Worm (Caenorhabditis elegans): ENCODE measurements around the gene H14N18.4.

Gene H14N18.4

DNA sequence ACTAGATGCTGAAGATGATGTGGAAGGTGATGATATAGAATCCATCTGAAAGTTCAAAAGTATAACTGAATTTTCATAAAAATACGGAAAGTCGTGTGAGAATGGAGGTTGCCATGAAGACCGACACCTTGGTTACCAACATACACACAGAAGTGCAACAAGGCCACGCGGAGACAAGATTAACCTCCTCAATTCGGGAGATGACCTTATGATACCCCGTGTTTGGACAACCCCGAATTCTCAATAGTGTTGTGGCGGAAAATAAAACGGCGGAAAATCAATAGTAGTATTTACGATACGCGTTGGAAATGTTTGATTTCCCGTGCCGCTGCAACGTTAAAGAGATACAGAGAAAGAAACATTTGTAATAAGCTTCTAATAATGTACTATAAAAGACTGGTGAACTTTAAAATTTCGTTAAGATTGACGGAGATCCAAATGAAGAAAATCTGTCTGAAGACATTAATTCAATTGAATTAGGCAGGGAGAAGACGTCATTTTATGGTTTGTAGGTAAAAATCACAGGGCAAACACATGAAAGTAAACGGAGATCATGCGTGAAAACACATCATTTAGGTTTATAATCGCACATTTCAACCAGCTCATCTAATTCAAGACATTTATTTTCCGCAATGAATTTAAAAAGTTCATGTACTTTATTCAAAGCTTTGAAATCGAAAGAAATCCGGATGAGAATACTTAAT is 35.4 kb upstream of the H14N18.4 start, which contains the start of gene nhr-44:
Gene nhr-44 (minus strand): TSS at position 51 of the 704 bp plus-strand sequence.
- TF ChIP-seq zag-1 (tag; optimal IDR thresholded peaks at IDR 0.05) (no peak), fkh-4 (tag; optimal IDR thresholded peaks at IDR 0.05; ENCODE audit: borderline replicate concordance) (no peak), aha-1 (tag; optimal IDR thresholded peaks at IDR 0.05) (no peak), snu-23 (GFP tag; optimal IDR thresholded peaks at IDR 0.05) (peak; percentile 26), nhr-85 (tag) (peak; percentile 79), lin-14 (GFP tag; optimal IDR thresholded peaks at IDR 0.05) (peak; percentile 66), nhr-71 (tag; optimal IDR thresholded peaks at IDR 0.05) (peak; percentile 10), blmp-1 (tag; optimal IDR thresholded peaks at IDR 0.05) (peak; percentile 42), nhr-20 (tag; optimal IDR thresholded peaks at IDR 0.05) (peak; percentile 4), nhr-12 (tag; optimal IDR thresholded peaks at IDR 0.05) (no peak), mep-1 (tag; optimal IDR thresholded peaks at IDR 0.05) (peak; percentile 12), C34B4.2 (tag; optimal IDR thresholded peaks at IDR 0.05) (no peak)

DNA sequence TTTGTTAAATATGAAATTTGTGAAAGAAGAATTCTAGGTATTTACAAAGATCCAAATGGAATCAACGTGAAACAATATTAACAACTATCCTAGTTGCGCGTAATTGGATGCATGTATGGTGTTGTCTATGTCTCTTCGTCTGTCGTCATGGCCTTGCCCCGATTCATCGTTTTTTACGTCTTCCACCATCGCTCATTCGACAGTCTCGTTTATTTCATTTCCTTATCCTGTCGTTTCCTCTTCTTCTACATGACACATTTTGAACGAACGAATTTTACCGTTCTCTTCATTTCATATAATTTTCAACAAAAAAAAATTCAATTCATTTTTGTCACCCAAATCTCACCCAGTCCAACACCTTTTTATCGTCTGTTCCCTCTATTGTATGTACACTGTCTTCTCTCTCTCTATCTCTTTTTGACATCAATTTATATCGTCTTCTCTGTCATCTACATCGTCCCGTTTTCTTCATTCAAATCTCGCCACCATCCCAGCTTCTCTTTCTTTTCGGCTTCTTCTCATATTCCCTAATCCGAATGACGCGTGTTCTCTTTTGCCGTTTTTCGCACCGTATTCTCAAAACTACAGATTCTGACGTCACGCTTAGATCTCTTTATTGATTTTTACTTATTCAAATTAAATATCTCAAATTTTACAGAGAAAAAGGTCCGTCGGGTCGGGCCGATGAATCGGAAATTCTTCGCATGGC is 27.8 kb upstream of the H14N18.4 start, which contains the start of gene ttc-17:
Gene ttc-17 (plus strand): TSS at position 659 of the 709 bp plus-strand sequence.
- no peak for TF ChIP-seq hpl-2 (GFP tag; optimal IDR thresholded peaks at IDR 0.05)
- TF ChIP-seq blmp-1 (tag; optimal IDR thresholded peaks at IDR 0.05): peak; percentile 31
- peak in 1 of 2 experiments; percentile 4 for TF ChIP-seq lsy-2 (tag; optimal IDR thresholded peaks at IDR 0.05)

DNA sequence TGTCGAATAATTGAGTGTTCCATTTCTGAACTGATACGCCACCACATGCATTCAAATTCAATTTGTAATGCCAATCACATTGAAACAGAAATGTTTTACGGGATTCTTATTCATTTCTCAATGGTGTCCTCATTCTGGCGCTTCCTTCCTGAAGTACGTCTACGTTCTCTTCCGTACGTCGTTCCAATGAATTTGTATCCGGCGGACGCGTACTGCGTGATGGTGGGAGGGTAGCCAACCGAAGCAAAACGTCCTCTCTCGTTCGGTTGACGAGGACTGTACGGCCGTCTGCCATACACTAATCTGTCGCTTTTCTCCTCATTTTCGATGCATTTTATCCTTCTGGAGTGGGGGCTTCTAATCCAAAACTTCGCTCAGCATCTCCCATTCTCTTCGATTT is 21.1 kb upstream of the H14N18.4 start:
- no peak for TF ChIP-seq mdl-1 (tag; optimal IDR thresholded peaks at IDR 0.05)
- no peak for TF ChIP-seq nhr-77 (tag; optimal IDR thresholded peaks at IDR 0.05)
- no peak for TF ChIP-seq Y116A8C.19 (tag; optimal IDR thresholded peaks at IDR 0.05; ENCODE audit: borderline replicate concordance)
- no peak for TF ChIP-seq lir-3 (tag; optimal IDR thresholded peaks at IDR 0.05; ENCODE audit: poor library complexity)
- TF ChIP-seq ets-5 (GFP tag; IDR thresholded peaks at IDR 0.05): no peak
- TF ChIP-seq unc-98 (GFP tag; IDR thresholded peaks at IDR 0.05): no peak
- TF ChIP-seq nhr-237 (tag; optimal IDR thresholded peaks at IDR 0.05): no peak
- TF ChIP-seq jun-1 (tag; optimal IDR thresholded peaks at IDR 0.05): no peak
- TF ChIP-seq F16B12.6 (tag; optimal IDR thresholded peaks at IDR 0.05): no peak
- TF ChIP-seq nhr-19 (GFP tag; conservative IDR thresholded peaks at IDR 0.05): no peak
- TF ChIP-seq mep-1 (tag; optimal IDR thresholded peaks at IDR 0.05): no peak
- no peak for TF ChIP-seq swsn-7 (tag; optimal IDR thresholded peaks at IDR 0.05)
- TF ChIP-seq ceh-88 (GFP tag; IDR thresholded peaks at IDR 0.05): no peak
- no peak for TF ChIP-seq ceh-63 (GFP tag; optimal IDR thresholded peaks at IDR 0.05)
- no peak for TF ChIP-seq tlp-1 (tag; optimal IDR thresholded peaks at IDR 0.05)
- TF ChIP-seq C16A3.4 (tag; optimal IDR thresholded peaks at IDR 0.05): no peak
- TF ChIP-seq sptf-1 (tag; optimal IDR thresholded peaks at IDR 0.05): no peak
- TF ChIP-seq isw-1 (GFP tag; IDR thresholded peaks at IDR 0.05): no peak

DNA sequence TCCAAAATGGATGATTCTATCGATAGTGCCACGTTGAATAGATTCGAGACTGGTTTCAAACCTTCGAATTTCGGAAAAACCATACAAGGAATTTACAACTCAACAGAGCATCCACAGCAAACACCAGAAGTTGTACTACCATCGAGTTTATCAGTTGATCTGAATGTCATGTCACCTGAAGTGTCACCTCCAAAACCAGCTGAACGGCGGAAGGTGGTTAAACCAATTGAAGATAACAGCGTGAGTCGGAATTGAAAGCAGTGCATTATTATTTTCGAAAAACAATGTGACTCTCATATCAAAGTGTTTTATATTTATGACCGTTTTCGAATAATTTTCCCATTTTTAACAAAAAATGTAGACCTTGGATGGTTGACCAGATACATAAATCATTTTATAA is 20.2 kb upstream of the H14N18.4 start:
- peak; percentile 37 for TF ChIP-seq nhr-85 (tag)
- no peak for TF ChIP-seq F16B12.6 (tag; optimal IDR thresholded peaks at IDR 0.05)
- no peak for TF ChIP-seq elt-2 (tag; optimal IDR thresholded peaks at IDR 0.05)
- TF ChIP-seq tbx-2 (tag; optimal IDR thresholded peaks at IDR 0.05): no peak

DNA sequence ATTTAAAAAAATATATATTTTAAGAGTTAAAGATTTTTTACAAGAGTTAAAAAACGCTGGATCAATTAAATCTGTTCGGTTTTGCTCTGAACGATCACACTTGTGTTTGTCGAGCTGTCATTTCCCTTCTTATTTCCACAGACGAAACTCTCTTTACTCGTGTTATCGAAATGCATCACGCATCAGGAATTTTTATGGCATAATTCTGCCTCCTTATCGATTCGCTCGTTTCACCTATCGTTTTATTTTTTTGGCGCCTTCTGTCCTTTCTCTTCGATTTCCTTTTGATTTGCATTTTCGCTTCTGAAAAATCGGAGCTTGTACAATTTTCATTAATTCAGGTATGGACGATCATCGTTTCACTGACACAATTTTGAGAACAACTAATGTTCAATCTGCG is 19.6 kb upstream of the H14N18.4 start:
- TF ChIP-seq C16A3.4 (tag; optimal IDR thresholded peaks at IDR 0.05) (no peak), zip-4 (GFP tag; optimal IDR thresholded peaks at IDR 0.05) (no peak), nhr-85 (tag) (no peak), vab-15 (tag; optimal IDR thresholded peaks at IDR 0.05) (no peak), unc-130 (tag; optimal IDR thresholded peaks at IDR 0.05) (no peak), mdl-1 (tag; optimal IDR thresholded peaks at IDR 0.05) (no peak), F16B12.6 (tag; optimal IDR thresholded peaks at IDR 0.05) (no peak)

All from whole organism, L1 larva.